Fruit fly (Drosophila melanogaster): ENCODE results near the gene CG5078.

DNA sequence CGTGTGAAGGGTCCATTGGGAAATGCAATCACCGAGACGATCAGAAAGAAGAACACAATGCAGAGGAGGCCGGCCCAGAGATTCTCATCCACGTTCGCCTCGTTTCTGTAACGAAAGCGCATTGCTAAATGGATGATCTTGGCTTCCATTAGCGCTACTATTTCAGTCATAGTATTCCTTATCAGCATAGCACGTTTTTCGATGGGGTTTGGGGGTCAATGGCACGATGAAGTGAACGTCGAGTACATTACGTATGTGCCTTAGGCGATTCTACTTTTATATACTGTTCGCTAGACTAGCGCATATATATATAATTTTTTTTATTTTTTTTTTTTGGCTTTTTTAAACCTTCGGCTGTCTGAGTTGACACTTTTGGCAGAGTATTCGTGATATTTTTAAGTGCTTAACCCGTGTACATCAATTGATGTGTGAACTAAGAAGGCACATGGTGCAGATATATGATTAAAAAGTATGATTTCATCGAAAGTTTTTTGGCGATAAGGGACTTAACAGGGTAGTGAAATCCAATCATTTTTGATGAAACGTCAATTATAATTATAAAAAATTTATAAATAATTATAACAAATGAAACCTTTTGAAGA, 18.7 kb downstream of the CG5078 start:
- TF ChIP-seq psq (optimal IDR thresholded peaks at IDR 0.05) (no peak), Myc (optimal IDR thresholded peaks at IDR 0.05) (no peak), ttk (optimal IDR thresholded peaks at IDR 0.05) (no peak), h (optimal IDR thresholded peaks at IDR 0.05) (no peak), Sin3A (optimal IDR thresholded peaks at IDR 0.05) (no peak), insv (optimal IDR thresholded peaks at IDR 0.05) (no peak)
